Worm (Caenorhabditis elegans) whole organism, young adult: Measurements from ENCODE around the gene rga-3.

Source experiments
- B0261.1 ChIP-seq: sonication (generic microtip); optimal IDR thresholded peaks from 2 replicates; lab custom pipeline; 2016; ENCODE audit warnings: mild to moderate bottlenecking, missing genetic modification characterization, moderate library complexity, missing compliant biosample characterization
- B0336.3 ChIP-seq: fragments of 200-800 bp; sonication (Bioruptor generic); IDR thresholded peaks from 2 replicates; pipeline ENCODE4 v1.3.6; 2022; ENCODE audit warnings: missing genetic modification characterization, missing compliant biosample characterization
- F10E7.11 ChIP-seq: sonication (generic microtip); optimal IDR thresholded peaks from 2 replicates; lab custom pipeline; 2017; ENCODE audit warnings: mild to moderate bottlenecking, missing genetic modification characterization, moderate library complexity, missing compliant biosample characterization
- F39B2.1 ChIP-seq: fragments of 200-800 bp; sonication (Bioruptor generic); IDR thresholded peaks from 2 replicates; pipeline ENCODE4 v1.3.6; 2022; ENCODE audit warnings: missing genetic modification reagents, missing genetic modification characterization, missing compliant biosample characterization
- F55B11.4 ChIP-seq: sonication (generic microtip); optimal IDR thresholded peaks from 2 replicates; lab custom pipeline; 2016; ENCODE audit warnings: missing compliant biosample characterization, missing genetic modification characterization, borderline replicate concordance; ENCODE audit not compliant: insufficient read depth
- F57A8.1 ChIP-seq: fragments of 200-800 bp; sonication (Bioruptor generic); optimal IDR thresholded peaks from 2 replicates; lab custom pipeline; 2018; ENCODE audit warnings: mild to moderate bottlenecking, missing genetic modification characterization, moderate library complexity, missing compliant biosample characterization
- T26A5.8 ChIP-seq: sonication (generic microtip); optimal IDR thresholded peaks from 2 replicates; lab custom pipeline; 2016; ENCODE audit warnings: missing genetic modification characterization, missing compliant biosample characterization
- Y79H2A.3 ChIP-seq: fragments of 200-800 bp; sonication (Bioruptor generic); conservative IDR thresholded peaks from 2 replicates; pipeline ENCODE4 v1.3.6; 2022; ENCODE audit warnings: missing genetic modification reagents, missing genetic modification characterization, missing compliant biosample characterization
- akir-1 ChIP-seq: fragments of 200-800 bp; sonication (Bioruptor generic); optimal IDR thresholded peaks from 2 replicates; lab custom pipeline; 2018; ENCODE audit warnings: mild to moderate bottlenecking, missing genetic modification characterization, moderate library complexity, missing compliant biosample characterization
- aptf-2 ChIP-seq: fragments of 200-800 bp; sonication (Bioruptor generic); conservative IDR thresholded peaks from 2 replicates; pipeline ENCODE4 v1.3.6; 2022; ENCODE audit warnings: missing genetic modification reagents, missing genetic modification characterization, missing compliant biosample characterization
- attf-3 ChIP-seq: fragments of 200-800 bp; sonication (Bioruptor generic); conservative IDR thresholded peaks from 2 replicates; pipeline ENCODE4 v1.3.6; 2022; ENCODE audit warnings: missing genetic modification reagents, missing genetic modification characterization, missing compliant biosample characterization
- attf-6 ChIP-seq: fragments of 200-800 bp; sonication (Bioruptor generic); IDR thresholded peaks from 2 replicates; pipeline ENCODE4 v1.3.6; 2022; ENCODE audit warnings: missing genetic modification reagents, missing genetic modification characterization, missing compliant biosample characterization
- bed-1 ChIP-seq: fragments of 200-800 bp; sonication (Bioruptor generic); IDR thresholded peaks from 2 replicates; pipeline ENCODE4 v1.3.6; 2022; ENCODE audit warnings: missing genetic modification reagents, missing genetic modification characterization, missing compliant biosample characterization
- ccch-3 ChIP-seq: fragments of 200-800 bp; sonication (Bioruptor generic); optimal IDR thresholded peaks from 2 replicates; lab custom pipeline; 2018; ENCODE audit warnings: mild to moderate bottlenecking, missing genetic modification characterization, missing compliant biosample characterization
- cebp-1 ChIP-seq, 2 experiments: fragments of 200-800 bp in 1 of 2; sonication (Bioruptor generic) in 1 of 2; sonication (generic microtip) in 1 of 2; IDR thresholded peaks in 1 of 2; optimal IDR thresholded peaks in 1 of 2; 2 replicates each; pipeline versions ENCODE4 v1.3.6 to Lab custom; 2017 to 2022; ENCODE audit warnings: missing compliant biosample characterization in 2 of 2, missing genetic modification characterization in 2 of 2, mild to moderate bottlenecking in 1 of 2, missing genetic modification reagents in 1 of 2, moderate library complexity in 1 of 2
- ceh-40 ChIP-seq: fragments of 200-800 bp; sonication (Bioruptor generic); IDR thresholded peaks from 2 replicates; pipeline ENCODE4 v1.3.6; 2022; ENCODE audit warnings: missing genetic modification characterization, missing compliant biosample characterization
- ceh-79 ChIP-seq: sonication (generic microtip); optimal IDR thresholded peaks from 2 replicates; lab custom pipeline; 2017; ENCODE audit warnings: mild to moderate bottlenecking, missing genetic modification characterization, missing compliant biosample characterization
- ets-4 ChIP-seq: fragments of 200-800 bp; sonication (Bioruptor generic); optimal IDR thresholded peaks from 2 replicates; lab custom pipeline; 2018; ENCODE audit warnings: mild to moderate bottlenecking, missing genetic modification characterization, missing compliant biosample characterization
- hlh-12 ChIP-seq: sonication (generic microtip); optimal IDR thresholded peaks from 2 replicates; lab custom pipeline; 2016; ENCODE audit warnings: missing genetic modification characterization, missing compliant biosample characterization
- hlh-26 ChIP-seq: fragments of 200-800 bp; sonication (Bioruptor generic); conservative IDR thresholded peaks from 2 replicates; pipeline ENCODE4 v1.3.6; 2022; ENCODE audit warnings: missing genetic modification reagents, missing genetic modification characterization, missing compliant biosample characterization
- hrde-1 ChIP-seq: sonication (generic microtip); optimal IDR thresholded peaks from 2 replicates; lab custom pipeline; 2016; ENCODE audit warnings: missing genetic modification characterization, mild to moderate bottlenecking, missing compliant biosample characterization, moderate library complexity, missing genotype, missing genetic modification reagents, borderline replicate concordance
- let-526 ChIP-seq: fragments of 200-800 bp; sonication (Bioruptor generic); IDR thresholded peaks from 2 replicates; pipeline ENCODE4 v1.3.6; 2022; ENCODE audit warnings: missing genetic modification reagents, missing genetic modification characterization, missing compliant biosample characterization
- lin-54 ChIP-seq: fragments of 200-800 bp; sonication (Bioruptor generic); optimal IDR thresholded peaks from 2 replicates; lab custom pipeline; 2018; ENCODE audit warnings: mild to moderate bottlenecking, missing genetic modification characterization, missing compliant biosample characterization
- madf-3 ChIP-seq: fragments of 200-800 bp; sonication (Bioruptor generic); IDR thresholded peaks from 2 replicates; pipeline ENCODE4 v1.3.6; 2022; ENCODE audit warnings: missing genetic modification reagents, missing genetic modification characterization, missing compliant biosample characterization
- mes-4 ChIP-seq: sonication (generic microtip); optimal IDR thresholded peaks from 2 replicates; lab custom pipeline; 2016; ENCODE audit warnings: missing genotype, missing genetic modification characterization, missing compliant biosample characterization
- mxl-1 ChIP-seq: sonication (generic microtip); optimal IDR thresholded peaks from 2 replicates; lab custom pipeline; 2016; ENCODE audit warnings: missing genetic modification characterization, missing compliant biosample characterization
- nhr-80 ChIP-seq: sonication (generic microtip); optimal IDR thresholded peaks from 2 replicates; lab custom pipeline; 2016; ENCODE audit warnings: missing genetic modification characterization, missing compliant biosample characterization
- rcor-1 ChIP-seq: fragments of 200-800 bp; sonication (Bioruptor generic); IDR thresholded peaks from 2 replicates; pipeline ENCODE4 v1.3.6; 2022; ENCODE audit warnings: missing genetic modification reagents, missing genetic modification characterization, missing compliant biosample characterization
- snpc-1.3 ChIP-seq: sonication (generic microtip); optimal IDR thresholded peaks from 2 replicates; lab custom pipeline; 2017; ENCODE audit warnings: missing genetic modification characterization, mild to moderate bottlenecking, missing compliant biosample characterization, antibody characterized with exemption, moderate library complexity, missing genotype, missing genetic modification reagents; ENCODE audit not compliant: insufficient read depth
- ztf-22 ChIP-seq: fragments of 200-800 bp; sonication (Bioruptor generic); optimal IDR thresholded peaks from 2 replicates; lab custom pipeline; 2018; ENCODE audit warnings: mild to moderate bottlenecking, missing genetic modification characterization, moderate library complexity, missing compliant biosample characterization
- ztf-26 ChIP-seq: sonication (generic microtip); optimal IDR thresholded peaks from 2 replicates; lab custom pipeline; 2017; ENCODE audit warnings: missing genetic modification characterization, missing compliant biosample characterization
- ztf-28 ChIP-seq: fragments of 200-800 bp; sonication (Bioruptor generic); IDR thresholded peaks from 2 replicates; pipeline ENCODE4 v1.3.6; 2022; ENCODE audit warnings: missing genetic modification reagents, missing genetic modification characterization, missing compliant biosample characterization

rga-3 gene

DNA sequence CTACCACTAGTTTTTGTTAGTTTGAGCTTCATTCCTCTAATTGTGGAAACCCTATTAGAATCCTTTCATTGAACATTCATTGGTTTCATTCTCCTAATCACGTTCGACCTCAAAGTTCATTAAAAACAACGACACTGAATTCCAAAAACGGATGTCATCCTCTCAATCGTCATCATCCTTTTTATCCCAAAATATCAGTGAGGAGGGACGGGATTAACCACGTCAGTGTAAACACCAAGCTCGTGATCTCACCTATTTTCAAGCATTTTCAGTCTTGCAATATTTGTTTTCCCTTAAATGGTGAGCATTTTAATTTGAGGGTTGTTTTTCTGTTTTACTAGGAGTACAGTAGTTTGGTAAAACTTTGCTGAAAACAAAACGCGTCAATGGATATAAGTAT lies 13.2 kb upstream of the rga-3 start:
- TF ChIP-seq ztf-22 (GFP tag; lab: Kevin White, UChicago) (no peak), Y79H2A.3 (GFP tag; lab: Robert Waterston, UW) (no peak), mes-4 (tag; lab: Kevin White, UChicago) (no peak), lin-54 (GFP tag; lab: Kevin White, UChicago) (no peak), aptf-2 (GFP tag; lab: Robert Waterston, UW) (no peak), hrde-1 (tag; lab: Kevin White, UChicago) (no peak), F55B11.4 (tag; lab: Kevin White, UChicago) (no peak), bed-1 (GFP tag; lab: Robert Waterston, UW) (no peak), F39B2.1 (no peak), ztf-26 (tag; lab: Kevin White, UChicago) (no peak), rcor-1 (GFP tag; lab: Robert Waterston, UW) (no peak), akir-1 (GFP tag; lab: Kevin White, UChicago) (no peak), attf-6 (no peak), ccch-3 (GFP tag; lab: Kevin White, UChicago) (no peak), ceh-79 (tag; lab: Kevin White, UChicago) (no peak), ets-4 (GFP tag; lab: Kevin White, UChicago) (no peak), ceh-40 (GFP tag; lab: Robert Waterston, UW) (no peak), madf-3 (GFP tag; lab: Robert Waterston, UW) (no peak), ztf-28 (no peak)

DNA sequence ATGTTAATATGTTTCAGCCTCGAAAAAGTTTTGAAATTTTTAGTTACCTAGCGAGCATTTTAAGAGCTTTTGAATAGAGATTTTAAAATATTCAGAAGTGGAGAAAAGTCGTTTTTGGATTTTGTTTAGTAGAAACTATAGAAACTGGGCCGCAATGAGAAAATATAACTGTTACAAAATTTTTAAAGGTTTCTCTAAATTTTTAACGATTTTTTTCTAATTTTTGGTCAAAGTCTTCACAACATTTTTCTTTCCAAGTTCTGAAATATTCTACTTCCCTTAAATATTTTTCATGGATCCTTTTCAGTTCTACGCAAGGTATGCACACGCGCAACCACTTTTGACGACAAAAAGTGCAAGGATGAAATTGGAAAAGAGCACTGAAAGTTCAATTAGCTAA lies 12.2 kb upstream of the rga-3 start, which contains the start of gene peli-1:
peli-1 (plus strand) TSS at position 301 of the 400 bp plus-strand sequence.
- no peak for TF ChIP-seq ztf-22 (GFP tag; lab: Kevin White, UChicago)

DNA sequence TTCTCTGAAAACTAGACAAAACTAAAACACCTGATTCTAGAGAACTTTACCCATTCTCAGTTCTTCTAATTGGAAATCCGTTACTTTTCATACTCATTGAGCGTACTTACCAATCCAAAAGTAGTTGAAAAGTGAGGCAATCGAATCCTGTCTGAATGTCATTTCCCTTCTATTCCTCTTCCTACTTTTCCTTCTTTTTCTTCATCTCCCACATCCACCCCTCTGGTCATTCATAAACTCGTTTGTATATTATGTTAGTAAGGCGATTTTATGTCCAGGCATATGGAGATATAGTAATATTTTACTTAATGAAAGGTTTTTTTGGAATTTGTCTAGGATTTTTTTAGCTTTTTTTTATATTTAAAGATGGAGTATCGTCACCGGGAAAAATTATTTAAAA lies 9.4 kb upstream of the rga-3 start:
- no peak for TF ChIP-seq mxl-1 (tag; lab: Kevin White, UChicago)
- no peak for TF ChIP-seq snpc-1.3 (tag; lab: Kevin White, UChicago)
- no peak for TF ChIP-seq madf-3 (GFP tag; lab: Robert Waterston, UW)
- TF ChIP-seq hlh-12 = no peak
- no peak for TF ChIP-seq F10E7.11 (tag; lab: Kevin White, UChicago)
- TF ChIP-seq hlh-26 (GFP tag; lab: Robert Waterston, UW) = no peak

DNA sequence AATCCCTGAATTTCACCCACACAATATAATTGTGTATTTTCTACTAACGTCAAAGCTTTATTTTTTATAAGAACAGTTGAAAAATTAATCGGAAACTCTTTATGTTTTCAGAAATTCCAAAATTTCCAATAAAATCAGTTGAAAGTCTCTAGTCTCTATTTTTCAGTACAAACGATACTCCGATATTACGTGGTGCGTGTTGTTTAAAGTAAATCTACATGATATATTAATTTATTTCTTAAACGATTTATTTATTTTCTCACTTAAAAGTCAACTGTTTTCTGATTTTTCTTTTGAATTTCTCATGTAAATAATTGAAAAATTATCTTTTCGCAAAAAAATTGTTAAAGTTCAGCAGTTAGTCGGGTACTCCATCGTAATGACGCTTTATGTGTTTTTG lies 5.5 kb upstream of the rga-3 start:
- TF ChIP-seq B0261.1 (tag; lab: Kevin White, UChicago) (no peak), attf-3 (GFP tag; lab: Robert Waterston, UW) (peak; percentile 70)

DNA sequence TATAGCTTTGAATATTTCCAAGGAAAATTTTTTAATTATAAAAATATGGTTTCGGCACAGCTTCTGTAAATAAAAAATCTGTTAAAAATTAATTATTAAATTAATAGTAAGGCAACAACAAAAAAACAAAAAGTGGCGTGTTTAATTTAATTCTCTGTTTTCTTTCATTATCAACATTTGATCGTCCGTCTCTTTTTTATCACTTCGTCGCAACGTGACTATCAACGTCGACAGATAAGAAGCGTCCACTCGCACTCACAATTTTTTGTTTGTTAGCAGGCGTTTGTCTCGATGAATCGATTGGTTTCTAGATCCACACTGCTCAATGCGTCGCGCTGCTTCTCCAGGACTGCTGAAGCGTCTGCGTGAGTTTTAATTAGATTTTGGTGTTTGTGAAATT lies 5.0 kb upstream of the rga-3 start, which contains the start of gene gcst-1:
gcst-1 (plus strand) TSS at position 277 of the 400 bp plus-strand sequence.
- TF ChIP-seq B0336.3 (0 out of 2 replicates have a peak, but pooled peaks have one; percentile 17), nhr-80 (tag; lab: Kevin White, UChicago) (peak; percentile 78), hlh-26 (GFP tag; lab: Robert Waterston, UW) (no peak), cebp-1 (GFP tag; IDR thresholded peaks at IDR 0.05; lab: Robert Waterston, UW) (no peak), cebp-1 (tag; optimal IDR thresholded peaks at IDR 0.05; lab: Kevin White, UChicago) (peak; percentile 14)

DNA sequence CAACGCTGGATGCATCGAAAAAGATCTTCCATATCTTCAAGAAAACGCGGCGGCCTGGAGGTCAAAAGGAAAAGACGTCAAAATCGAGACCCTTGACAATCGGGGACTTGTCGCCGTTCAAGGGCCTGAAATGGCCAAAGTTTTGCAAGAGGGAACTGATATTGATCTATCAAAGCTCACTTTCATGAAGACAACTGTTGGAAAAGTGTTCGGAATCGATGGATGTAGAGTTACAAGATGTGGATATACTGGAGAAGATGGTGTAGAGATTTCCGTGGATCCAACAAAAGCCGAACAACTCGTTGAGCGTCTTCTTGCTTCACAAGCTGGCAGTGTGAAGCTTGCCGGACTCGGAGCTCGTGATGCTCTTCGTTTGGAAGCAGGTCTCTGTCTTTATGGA lies 4.2 kb upstream of the rga-3 start:
- TF ChIP-seq F57A8.1 (GFP tag; lab: Kevin White, UChicago) = no peak
- TF ChIP-seq bed-1 (GFP tag; lab: Robert Waterston, UW) = no peak
- no peak for TF ChIP-seq let-526 (GFP tag; lab: Robert Waterston, UW)
- TF ChIP-seq T26A5.8 (tag; lab: Kevin White, UChicago) = no peak
- no peak for TF ChIP-seq B0261.1 (tag; lab: Kevin White, UChicago)
